Worm (Caenorhabditis elegans): Measurements from ENCODE around the gene Y39B6A.27.

ce11 chrV:19047442-19047841, 15.9 kb downstream of the Y39B6A.27 start:
- no peak for TF ChIP-seq fkh-10 (GFP tag; optimal IDR thresholded peaks at IDR 0.05)
- TF ChIP-seq Y5F2A.4 (GFP tag; optimal IDR thresholded peaks at IDR 0.05): no peak
